Fruit fly (Drosophila melanogaster): ENCODE measurements around the gene Bub1.

DNA sequence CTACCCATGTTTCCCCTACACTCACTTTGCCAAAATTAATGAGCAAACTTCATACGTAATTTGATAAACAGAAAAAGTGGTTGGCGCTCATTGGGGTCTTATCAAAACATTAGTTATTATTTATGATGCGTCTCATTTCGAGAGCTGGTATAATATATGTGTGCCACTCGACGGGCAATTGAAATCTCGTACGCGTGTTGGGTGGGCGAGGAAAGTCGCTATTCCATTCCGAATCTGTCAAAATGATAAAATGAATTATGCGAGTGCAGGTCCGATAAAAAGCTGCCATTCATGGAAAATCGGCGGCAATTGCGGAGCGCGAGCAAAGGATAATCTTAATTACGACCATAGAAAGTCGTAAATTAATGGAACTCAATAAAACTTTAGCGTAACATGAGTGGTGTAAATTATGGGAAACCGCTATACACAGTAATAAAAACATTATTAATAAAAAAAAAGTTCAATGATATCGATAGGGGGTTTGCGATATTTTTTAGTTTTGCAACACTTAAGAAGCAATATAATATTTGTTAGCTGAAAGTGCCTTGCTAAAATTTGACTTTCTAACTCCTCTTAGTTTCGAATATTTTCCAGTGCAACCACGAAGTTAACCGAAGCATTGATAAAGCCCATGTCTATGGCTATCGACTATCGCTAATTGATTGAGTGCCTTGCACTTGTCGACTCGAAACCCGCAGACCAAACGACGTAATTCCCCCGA, 36.3 kb upstream of the Bub1 start:
- no peak for TF ChIP-seq Abd-B (GFP tag; optimal IDR thresholded peaks at IDR 0.05)
- TF ChIP-seq Jra (GFP tag; optimal IDR thresholded peaks at IDR 0.05): no peak
- TF ChIP-seq brk (GFP tag; optimal IDR thresholded peaks at IDR 0.05): peak; percentile 45
- no peak for TF ChIP-seq Hr83 (GFP tag; optimal IDR thresholded peaks at IDR 0.05; ENCODE audit: poor library complexity, severe bottlenecking)
- no peak for TF ChIP-seq Hr78 (GFP tag; optimal IDR thresholded peaks at IDR 0.05)
- no peak for TF ChIP-seq usp (GFP tag; optimal IDR thresholded peaks at IDR 0.05)
- TF ChIP-seq pan (optimal IDR thresholded peaks at IDR 0.05): no peak
- TF ChIP-seq OdsH (GFP tag; optimal IDR thresholded peaks at IDR 0.05): peak; percentile 55
- peak; percentile 19 for TF ChIP-seq CrebA (GFP tag; optimal IDR thresholded peaks at IDR 0.05; ENCODE audit: borderline replicate concordance)
- no peak for TF ChIP-seq dl (GFP tag; optimal IDR thresholded peaks at IDR 0.05; ENCODE audit: insufficient read depth in 1 of 2, partially characterized antibody in 2 of 2)
